Fruit fly (Drosophila melanogaster) whole organism, embryonic: ENCODE results near the gene CG4733.

Experiments
- Aef1 ChIP-seq: fragments of 200-800 bp; sonication (Bioruptor generic); IDR thresholded peaks from 3 replicates; pipeline ENCODE4 v1.3.6; 2022; ENCODE audit warnings: missing biosample characterization, missing genetic modification characterization
- CG10431 ChIP-seq: fragments of 200-800 bp; sonication (Bioruptor generic); optimal IDR thresholded peaks from 3 replicates; lab custom pipeline; 2018; ENCODE audit warnings: missing biosample characterization, mild to moderate bottlenecking, missing genetic modification characterization
- CG11247 ChIP-seq: fragments of 200-800 bp; sonication (Bioruptor generic); IDR thresholded peaks from 2 replicates; pipeline ENCODE4 v1.3.6; 2022; ENCODE audit warnings: missing biosample characterization, missing genetic modification characterization
- CG11456 ChIP-seq: fragments of 200-800 bp; sonication (Bioruptor generic); IDR thresholded peaks from 3 replicates; pipeline ENCODE4 v1.3.6; 2022; ENCODE audit warnings: missing biosample characterization, missing genetic modification characterization
- CG13624 ChIP-seq: fragments of 200-800 bp; sonication (Bioruptor generic); optimal IDR thresholded peaks from 2 replicates; lab custom pipeline; 2016; ENCODE audit warnings: missing biosample characterization, missing genetic modification characterization
- CG14667 ChIP-seq: fragments of 200-800 bp; sonication (Bioruptor generic); IDR thresholded peaks from 2 replicates; pipeline ENCODE4 v1.3.6; 2022; ENCODE audit warnings: missing biosample characterization, missing genetic modification characterization
- CG1529 ChIP-seq: fragments of 200-800 bp; sonication (Bioruptor generic); optimal IDR thresholded peaks from 3 replicates; lab custom pipeline; 2018; ENCODE audit warnings: missing biosample characterization, missing genetic modification characterization
- CG1647 ChIP-seq: fragments of 200-800 bp; sonication (Bioruptor generic); optimal IDR thresholded peaks from 3 replicates; lab custom pipeline; 2016; ENCODE audit warnings: missing biosample characterization, missing genetic modification characterization
- CG2678 ChIP-seq: fragments of 200-800 bp; sonication (Bioruptor generic); optimal IDR thresholded peaks from 3 replicates; lab custom pipeline; 2019; ENCODE audit warnings: missing biosample characterization, mild to moderate bottlenecking, missing genetic modification characterization, moderate library complexity
- CG30020 ChIP-seq: fragments of 200-800 bp; optimal IDR thresholded peaks from 2 replicates; lab custom pipeline; 2019; ENCODE audit warnings: missing biosample characterization, mild to moderate bottlenecking, missing genetic modification characterization, moderate library complexity
- CG3995 ChIP-seq: fragments of 200-800 bp; sonication (Bioruptor generic); optimal IDR thresholded peaks from 3 replicates; lab custom pipeline; 2016; ENCODE audit warnings: missing biosample characterization, missing genetic modification characterization
- CG4617 ChIP-seq: fragments of 200-800 bp; sonication (Bioruptor generic); optimal IDR thresholded peaks from 3 replicates; lab custom pipeline; 2016; ENCODE audit warnings: missing biosample characterization, missing genetic modification characterization, borderline replicate concordance
- CG5953 ChIP-seq: fragments of 200-800 bp; sonication (Bioruptor generic); IDR thresholded peaks from 2 replicates; pipeline ENCODE4 v1.3.6; 2022; ENCODE audit warnings: missing biosample characterization, missing genetic modification characterization
- CG6765 ChIP-seq: fragments of 200-800 bp; sonication (Bioruptor generic); optimal IDR thresholded peaks from 3 replicates; lab custom pipeline; 2017; ENCODE audit warnings: missing biosample characterization, mild to moderate bottlenecking, missing genetic modification characterization
- CG6791 ChIP-seq: fragments of 200-800 bp; sonication (Bioruptor generic); IDR thresholded peaks from 3 replicates; pipeline ENCODE4 v1.3.6; 2022; ENCODE audit warnings: missing biosample characterization, missing genetic modification characterization; ENCODE audit not compliant: partially characterized antibody
- CG7963 ChIP-seq: fragments of 200-800 bp; sonication (Bioruptor generic); IDR thresholded peaks from 3 replicates; pipeline ENCODE4 v1.3.6; 2022; ENCODE audit warnings: missing biosample characterization, missing genetic modification characterization; ENCODE audit not compliant: partially characterized antibody
- CG9609 ChIP-seq: fragments of 200-800 bp; sonication (Bioruptor generic); optimal IDR thresholded peaks from 3 replicates; lab custom pipeline; 2016; ENCODE audit warnings: missing biosample characterization, missing genetic modification characterization
- CG9876 ChIP-seq: fragments of 200-800 bp; sonication (Bioruptor generic); optimal IDR thresholded peaks from 2 replicates; lab custom pipeline; 2016; ENCODE audit warnings: missing biosample characterization, missing genetic modification characterization
- CTCF ChIP-seq: fragments of 200-800 bp; sonication (Bioruptor generic); optimal IDR thresholded peaks from 2 replicates; lab custom pipeline; 2017; ENCODE audit warnings: missing biosample characterization, mild to moderate bottlenecking, missing genetic modification characterization, moderate library complexity
- Chrac-16 ChIP-seq: fragments of 200-800 bp; sonication (Bioruptor generic); optimal IDR thresholded peaks from 3 replicates; lab custom pipeline; 2016; ENCODE audit warnings: missing biosample characterization, missing genetic modification characterization
- CkIIα-i1 ChIP-seq: fragments of 200-800 bp; sonication (Bioruptor generic); IDR thresholded peaks from 2 replicates; pipeline ENCODE4 v1.3.6; 2022; ENCODE audit warnings: missing biosample characterization, missing genetic modification characterization
- D19A ChIP-seq: fragments of 200-800 bp; optimal IDR thresholded peaks from 3 replicates; lab custom pipeline; 2019; ENCODE audit warnings: missing biosample characterization, mild to moderate bottlenecking, missing genetic modification characterization, moderate library complexity
- Dref ChIP-seq: fragments of 200-800 bp; sonication (Bioruptor generic); IDR thresholded peaks from 2 replicates; pipeline ENCODE4 v1.3.6; 2022; ENCODE audit warnings: missing biosample characterization, missing genetic modification characterization
- Drgx ChIP-seq: fragments of 200-800 bp; sonication (Bioruptor generic); IDR thresholded peaks from 2 replicates; pipeline ENCODE4 v1.3.6; 2022; ENCODE audit warnings: missing biosample characterization, missing genetic modification characterization
- HHEX ChIP-seq: fragments of 200-800 bp; sonication (Bioruptor generic); optimal IDR thresholded peaks from 3 replicates; lab custom pipeline; 2017; ENCODE audit warnings: missing biosample characterization, mild to moderate bottlenecking, missing genetic modification characterization, missing genetic modification reagents
- HLH3B ChIP-seq: fragments of 200-800 bp; sonication (Bioruptor generic); IDR thresholded peaks from 2 replicates; pipeline ENCODE4 v1.3.6; 2022; ENCODE audit warnings: missing biosample characterization, missing genetic modification characterization
- Hand ChIP-seq: fragments of 200-800 bp; sonication (Bioruptor generic); optimal IDR thresholded peaks from 2 replicates; lab custom pipeline; 2017; ENCODE audit warnings: mild to moderate bottlenecking, missing biosample characterization, missing genetic modification reagents, missing genetic modification characterization
- Hr3 ChIP-seq: fragments of 200-800 bp; sonication (Bioruptor generic); optimal IDR thresholded peaks from 3 replicates; lab custom pipeline; 2016; ENCODE audit warnings: missing biosample characterization, missing genetic modification characterization
- Hr39 ChIP-seq: fragments of >200 bp; optimal IDR thresholded peaks from 2 replicates; lab custom pipeline; 2017
- Hr51 ChIP-seq, 2 experiments: fragments of 200-800 bp; sonication (Bioruptor generic); optimal IDR thresholded peaks; 2 replicates in 1 of 2; 3 replicates in 1 of 2; lab custom pipeline; 2016 to 2018; ENCODE audit warnings: missing biosample characterization in 2 of 2, missing genetic modification characterization in 2 of 2, mild to moderate bottlenecking in 1 of 2, moderate library complexity in 1 of 2
- Lim3 ChIP-seq: fragments of 200-800 bp; sonication (Bioruptor generic); IDR thresholded peaks from 2 replicates; pipeline ENCODE4 v1.3.6; 2022; ENCODE audit warnings: missing biosample characterization, missing genetic modification characterization
- Meics ChIP-seq: fragments of 200-800 bp; sonication (Bioruptor generic); optimal IDR thresholded peaks from 2 replicates; lab custom pipeline; 2017; ENCODE audit warnings: missing biosample characterization, mild to moderate bottlenecking, missing genetic modification characterization
- Nf-YA ChIP-seq: fragments of 200-800 bp; sonication (Bioruptor generic); IDR thresholded peaks from 2 replicates; pipeline ENCODE4 v1.3.6; 2022; ENCODE audit warnings: missing biosample characterization, missing genetic modification characterization
- Ssrp ChIP-seq: fragments of 200-800 bp; sonication (Bioruptor generic); optimal IDR thresholded peaks from 2 replicates; lab custom pipeline; 2018; ENCODE audit warnings: missing biosample characterization, mild to moderate bottlenecking, missing genetic modification characterization, moderate library complexity
- Trl ChIP-seq, 3 experiments: fragments of >200 bp in 2 of 3; fragments of 200-800 bp in 1 of 3; sonication (Bioruptor generic) in 1 of 3; optimal IDR thresholded peaks; 2 replicates in 1 of 3; 3 replicates in 2 of 3; lab custom pipeline; 2016 to 2017; ENCODE audit warnings: missing biosample characterization in 1 of 3, missing genetic modification characterization in 1 of 3
- Usf ChIP-seq: fragments of 200-800 bp; sonication (Bioruptor generic); optimal IDR thresholded peaks from 2 replicates; lab custom pipeline; 2017; ENCODE audit warnings: missing genotype, missing biosample characterization, missing genetic modification characterization
- bsh ChIP-seq, 2 experiments: fragments of 200-800 bp; sonication (Bioruptor generic); optimal IDR thresholded peaks; 2 replicates each; lab custom pipeline; 2017 to 2018; ENCODE audit warnings: mild to moderate bottlenecking in 2 of 2, missing biosample characterization in 2 of 2, missing genetic modification characterization in 2 of 2, moderate library complexity in 1 of 2
- crol ChIP-seq: fragments of 200-800 bp; sonication (Bioruptor generic); IDR thresholded peaks from 2 replicates; pipeline ENCODE4 v1.3.6; 2022; ENCODE audit warnings: missing biosample characterization, missing genetic modification characterization
- cwo ChIP-seq: fragments of 200-800 bp; sonication (Bioruptor generic); optimal IDR thresholded peaks from 3 replicates; lab custom pipeline; 2017; ENCODE audit warnings: missing biosample characterization, missing genetic modification characterization, mild to moderate bottlenecking, moderate library complexity, missing genetic modification reagents
- fd64A ChIP-seq: fragments of 200-800 bp; sonication (Bioruptor generic); optimal IDR thresholded peaks from 3 replicates; lab custom pipeline; 2018; ENCODE audit warnings: missing biosample characterization, mild to moderate bottlenecking, missing genetic modification characterization
- fd96Cb ChIP-seq: fragments of 200-800 bp; sonication (Bioruptor generic); optimal IDR thresholded peaks from 2 replicates; lab custom pipeline; 2018; ENCODE audit warnings: missing biosample characterization, mild to moderate bottlenecking, missing genetic modification characterization, moderate library complexity
- fu2 ChIP-seq: fragments of 200-800 bp; sonication (Bioruptor generic); optimal IDR thresholded peaks from 2 replicates; lab custom pipeline; 2016; ENCODE audit warnings: missing biosample characterization, missing genetic modification characterization
- gsb-n ChIP-seq: fragments of 200-800 bp; sonication (Bioruptor generic); optimal IDR thresholded peaks from 3 replicates; lab custom pipeline; 2018; ENCODE audit warnings: missing biosample characterization, mild to moderate bottlenecking, missing genetic modification characterization
- jumu ChIP-seq: fragments of 200-800 bp; sonication (Bioruptor generic); optimal IDR thresholded peaks from 3 replicates; lab custom pipeline; 2016; ENCODE audit warnings: missing biosample characterization, missing genetic modification characterization
- ken ChIP-seq: fragments of 200-800 bp; sonication (Bioruptor generic); IDR thresholded peaks from 3 replicates; pipeline ENCODE4 v1.3.6; 2022; ENCODE audit warnings: missing biosample characterization, missing genetic modification characterization
- kni ChIP-seq: fragments of 200-800 bp; sonication (Bioruptor generic); optimal IDR thresholded peaks from 3 replicates; lab custom pipeline; 2017; ENCODE audit warnings: mild to moderate bottlenecking, missing biosample characterization, missing genetic modification reagents, missing genetic modification characterization
- sisA ChIP-seq: fragments of 200-800 bp; sonication (Bioruptor generic); IDR thresholded peaks from 2 replicates; pipeline ENCODE4 v1.3.6; 2022; ENCODE audit warnings: missing biosample characterization, missing genetic modification characterization
- tap ChIP-seq: fragments of 200-800 bp; optimal IDR thresholded peaks from 3 replicates; lab custom pipeline; 2019; ENCODE audit warnings: missing biosample characterization, mild to moderate bottlenecking, missing genetic modification characterization, moderate library complexity
- tll ChIP-seq, 2 experiments: fragments of 200-800 bp in 1 of 2; fragments of >200 bp in 1 of 2; sonication (Bioruptor generic) in 1 of 2; optimal IDR thresholded peaks; 2 replicates each; lab custom pipeline; 2017 to 2019; ENCODE audit warnings: missing biosample characterization in 2 of 2, missing genetic modification characterization in 2 of 2, mild to moderate bottlenecking in 1 of 2, moderate library complexity in 1 of 2
- z ChIP-seq: fragments of 200-800 bp; sonication (Bioruptor generic); IDR thresholded peaks from 3 replicates; pipeline ENCODE4 v1.3.6; 2022; ENCODE audit warnings: missing biosample characterization, missing genetic modification characterization

Gene CG4733

dm6 chr3R:19889603-19890187 lies 794 bp upstream of the CG4733 start (continued):
- TF ChIP-seq gsb-n (tag; lab: Kevin White, UChicago) (peak; percentile 18), Hand (no peak), Aef1 (peak; percentile 58; the same call in 2 of the 3 replicates), CG9609 (GFP tag; lab: Kevin White, UChicago) (peak; percentile 2), CG11456 (GFP tag; lab: Robert Waterston, UW) (peak; percentile 61; the same call in 1 of the 3 replicates), Dref (GFP tag; lab: Robert Waterston, UW) (no peak), CG9876 (no peak), D19A (tag; lab: Kevin White, UChicago) (peak; percentile 97), Ssrp (peak; percentile 40), fd96Cb (tag; lab: Kevin White, UChicago) (peak; percentile 78), tll (GFP tag; optimal IDR thresholded peaks at IDR 0.05; lab: Kevin White, UChicago) (no peak), CG11247 (GFP tag; lab: Robert Waterston, UW) (peak; percentile 12; the same call in 1 of the 2 replicates), sisA (GFP tag; lab: Robert Waterston, UW) (no peak), fu2 (no peak), CG6791 (GFP tag; lab: Robert Waterston, UW) (no peak), CG30020 (tag; lab: Kevin White, UChicago) (no peak), CG4617 (GFP tag; lab: Kevin White, UChicago) (no peak), CG2678 (peak; percentile 92), CG14667 (no peak), CTCF (GFP tag; lab: Kevin White, UChicago) (peak; percentile 47), CG7963 (no peak), Hr39 (lab: Kevin White, UChicago) (no peak), z (GFP tag; lab: Robert Waterston, UW) (peak; percentile 72; the same call in 2 of the 3 replicates), CkIIα-i1 (GFP tag; lab: Robert Waterston, UW) (no peak), HHEX (GFP tag; lab: Kevin White, UChicago) (peak; percentile 83), CG6765 (GFP tag; lab: Kevin White, UChicago) (peak; percentile 76), Trl (optimal IDR thresholded peaks at IDR 0.05; lab: Kevin White, UChicago) (peak; percentile 89 to 95), Trl (GFP tag; optimal IDR thresholded peaks at IDR 0.05; lab: Kevin White, UChicago) (no peak), crol (GFP tag; lab: Robert Waterston, UW) (no peak), fd64A (GFP tag; lab: Kevin White, UChicago) (peak; percentile 16), HLH3B (GFP tag; lab: Robert Waterston, UW) (peak; percentile 37; the same call in 1 of the 2 replicates), kni (GFP tag; lab: Kevin White, UChicago) (no peak), CG1647 (GFP tag; lab: Kevin White, UChicago) (no peak), Meics (peak; percentile 92), Lim3 (GFP tag; lab: Robert Waterston, UW) (no peak), CG10431 (GFP tag; lab: Kevin White, UChicago) (no peak), Drgx (GFP tag; lab: Robert Waterston, UW) (no peak; the same call in 1 of the 2 replicates), Nf-YA (GFP tag; lab: Robert Waterston, UW) (peak; percentile 22; the same call in 1 of the 2 replicates), tap (peak; percentile 67), CG5953 (no peak), jumu (GFP tag; lab: Kevin White, UChicago) (no peak), CG3995 (GFP tag; lab: Kevin White, UChicago) (peak; percentile 43), cwo (GFP tag; lab: Kevin White, UChicago) (peak; percentile 84), Chrac-16 (peak; percentile 42), Hr3 (GFP tag; lab: Kevin White, UChicago) (peak; percentile 67), CG13624 (GFP tag; lab: Kevin White, UChicago) (no peak), ken (GFP tag; lab: Robert Waterston, UW) (no peak), bsh (GFP tag; optimal IDR thresholded peaks at IDR 0.05; lab: Kevin White, UChicago) (peak in 1 of 2 experiments; percentile 52), Usf (GFP tag; lab: Kevin White, UChicago) (peak; percentile 41), Hr51 (GFP tag; optimal IDR thresholded peaks at IDR 0.05; lab: Kevin White, UChicago) (peak in 1 of 2 experiments; percentile 88), CG1529 (GFP tag; lab: Kevin White, UChicago) (peak; percentile 24)
